Worm (Caenorhabditis elegans): Measurements from ENCODE around the gene ostb-1.

DNA sequence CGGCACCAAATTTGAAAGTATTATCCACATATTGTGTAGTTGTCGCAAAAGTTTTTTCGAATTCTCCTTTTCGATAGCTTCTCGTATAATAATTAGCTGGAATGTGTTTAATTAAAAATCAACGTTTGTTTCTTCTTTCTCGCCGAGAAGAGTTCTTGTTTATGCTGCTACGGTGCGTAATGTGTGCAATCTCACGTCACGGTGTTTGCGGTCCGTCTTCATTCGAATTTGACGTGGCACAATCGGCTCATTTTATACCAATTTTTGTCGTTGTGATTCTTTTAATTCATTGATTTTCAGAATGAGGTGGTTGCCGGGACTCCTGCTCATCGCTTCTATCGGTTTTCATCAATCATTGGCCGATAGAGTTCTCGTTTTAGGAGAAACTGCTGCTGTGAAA lies at the start of gene ostb-1:
- TF ChIP-seq klf-2 (GFP tag; conservative IDR thresholded peaks at IDR 0.05) (no peak), tab-1 (GFP tag; IDR thresholded peaks at IDR 0.05) (no peak), ref-1 (GFP tag; conservative IDR thresholded peaks at IDR 0.05) (no peak), ztf-29 (GFP tag; IDR thresholded peaks at IDR 0.05) (no peak), flt-1 (GFP tag; IDR thresholded peaks at IDR 0.05) (no peak), med-1 (GFP tag; optimal IDR thresholded peaks at IDR 0.05; ENCODE audit: insufficient read depth) (no peak), ztf-23 (GFP tag; IDR thresholded peaks at IDR 0.05) (no peak), T22C8.4 (GFP tag; IDR thresholded peaks at IDR 0.05) (no peak), cog-1 (tag; optimal IDR thresholded peaks at IDR 0.05) (no peak)
